Fruit fly (Drosophila melanogaster) whole organism, pupa: ENCODE data around the gene Zaf1.

ENCODE experiments used
- CG10348 ChIP-seq: fragments of 200-800 bp; sonication (Bioruptor generic); IDR thresholded peaks from 2 replicates; pipeline ENCODE4 v1.3.6; 2022; ENCODE audit warnings: missing biosample characterization, missing genetic modification characterization
- CG15710 ChIP-seq: fragments of 200-800 bp; sonication (Bioruptor generic); optimal IDR thresholded peaks from 2 replicates; lab custom pipeline; 2018; ENCODE audit warnings: missing biosample characterization, mild to moderate bottlenecking, missing genetic modification characterization, moderate library complexity
- CG8159 ChIP-seq: fragments of 200-800 bp; sonication (Bioruptor generic); optimal IDR thresholded peaks from 3 replicates; lab custom pipeline; 2018; ENCODE audit warnings: missing biosample characterization, mild to moderate bottlenecking, missing genetic modification characterization, moderate library complexity
- CG8301 ChIP-seq: fragments of 200-800 bp; sonication (Bioruptor generic); optimal IDR thresholded peaks from 2 replicates; lab custom pipeline; 2018; ENCODE audit warnings: missing biosample characterization, mild to moderate bottlenecking, missing genetic modification characterization
- EcR ChIP-seq: fragments of 200-800 bp; sonication (Bioruptor generic); optimal IDR thresholded peaks from 3 replicates; lab custom pipeline; 2019; ENCODE audit warnings: missing biosample characterization, missing genetic modification characterization, mild to moderate bottlenecking, moderate library complexity, missing genetic modification reagents
- Ets98B ChIP-seq: fragments of 200-800 bp; sonication (Bioruptor generic); IDR thresholded peaks from 2 replicates; pipeline ENCODE4 v1.3.6; 2022; ENCODE audit warnings: missing biosample characterization, missing genetic modification characterization
- Pif1A ChIP-seq: fragments of 200-800 bp; sonication (Bioruptor generic); optimal IDR thresholded peaks from 3 replicates; lab custom pipeline; 2016; ENCODE audit warnings: missing biosample characterization, missing genetic modification characterization
- Snoo ChIP-seq: fragments of 200-800 bp; sonication (Bioruptor generic); optimal IDR thresholded peaks from 3 replicates; lab custom pipeline; 2017; ENCODE audit warnings: missing biosample characterization, mild to moderate bottlenecking, missing genetic modification characterization, inconsistent platforms
- fd96Ca ChIP-seq: fragments of 200-800 bp; sonication (Bioruptor generic); IDR thresholded peaks from 3 replicates; pipeline ENCODE4 v1.3.6; 2022; ENCODE audit warnings: missing biosample characterization, missing genetic modification characterization

dm6 chr3R:11612467-11612866 lies 13.0 kb downstream of the Zaf1 start:
- TF ChIP-seq fd96Ca (GFP tag; lab: Robert Waterston, UW): no peak
- no peak for TF ChIP-seq Ets98B
- TF ChIP-seq CG15710: no peak
- no peak for TF ChIP-seq Pif1A (GFP tag; lab: Kevin White, UChicago)
- TF ChIP-seq CG10348 (GFP tag; lab: Robert Waterston, UW): no peak
- TF ChIP-seq CG8159 (tag; lab: Kevin White, UChicago): no peak
- no peak for TF ChIP-seq EcR (GFP tag; lab: Kevin White, UChicago)
- no peak for TF ChIP-seq Snoo (tag; lab: Kevin White, UChicago)
- TF ChIP-seq CG8301: peak; percentile 14
